Fruit fly (Drosophila melanogaster): ENCODE data around the gene Hsp23.

Gene Hsp23

DNA sequence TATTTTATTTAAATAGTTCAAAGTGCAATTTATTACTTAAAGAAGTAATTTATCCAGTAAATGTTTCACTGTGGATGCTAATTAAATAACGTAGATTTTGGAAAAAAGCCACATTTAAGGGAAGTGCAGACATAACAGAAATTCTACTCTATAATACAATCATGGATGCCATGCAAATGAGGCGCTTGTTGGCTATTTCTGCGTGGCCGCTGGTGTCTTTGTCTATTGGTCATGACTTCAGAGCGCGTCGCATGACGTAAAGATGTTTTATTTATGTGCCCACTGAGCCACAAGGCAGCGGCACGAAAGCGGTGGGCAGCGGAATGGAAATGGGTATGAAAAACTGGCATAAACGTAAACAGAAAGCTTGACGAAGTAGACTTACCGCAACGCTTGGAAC lies 44.2 kb downstream of the Hsp23 start (continued):
- TF ChIP-seq grau (tag; optimal IDR thresholded peaks at IDR 0.05) (peak; percentile 35), CG4730 (GFP tag; IDR thresholded peaks at IDR 0.05) (no peak), lab (GFP tag; optimal IDR thresholded peaks at IDR 0.05) (peak; percentile 40), CG18599 (GFP tag; optimal IDR thresholded peaks at IDR 0.05) (peak; percentile 23), Mes4 (GFP tag; optimal IDR thresholded peaks at IDR 0.05) (no peak), CG7839 (tag; optimal IDR thresholded peaks at IDR 0.05) (peak; percentile 31), CG4360 (GFP tag; IDR thresholded peaks at IDR 0.05) (no peak), CG1024 (GFP tag; IDR thresholded peaks at IDR 0.05) (no peak), CG9727 (GFP tag; optimal IDR thresholded peaks at IDR 0.05) (no peak), zfh2 (GFP tag; optimal IDR thresholded peaks at IDR 0.05) (no peak), chm (GFP tag; IDR thresholded peaks at IDR 0.05) (peak; percentile 21; the same call in 1 of the 2 replicates), CG9437 (GFP tag; optimal IDR thresholded peaks at IDR 0.05) (peak; percentile 81), CG3163 (GFP tag; optimal IDR thresholded peaks at IDR 0.05) (no peak), Sox100B (GFP tag; optimal IDR thresholded peaks at IDR 0.05) (peak; percentile 42), CG13894 (tag; optimal IDR thresholded peaks at IDR 0.05) (no peak), chn (GFP tag; optimal IDR thresholded peaks at IDR 0.05) (no peak), slou (GFP tag; optimal IDR thresholded peaks at IDR 0.05) (no peak), Atf6 (GFP tag; IDR thresholded peaks at IDR 0.05) (no peak), Blimp-1 (GFP tag; optimal IDR thresholded peaks at IDR 0.05) (peak; percentile 9), Sry-β (GFP tag; optimal IDR thresholded peaks at IDR 0.05) (no peak), CG12391 (tag; optimal IDR thresholded peaks at IDR 0.05) (no peak), CG11696 (GFP tag; IDR thresholded peaks at IDR 0.05) (peak; percentile 82), Med (GFP tag) (peak; percentile 69), CG7372 (GFP tag; IDR thresholded peaks at IDR 0.05) (no peak), pnt (GFP tag; optimal IDR thresholded peaks at IDR 0.05) (no peak), inv (GFP tag; IDR thresholded peaks at IDR 0.05; ENCODE audit: partially characterized antibody) (no peak), Sox102F (GFP tag; optimal IDR thresholded peaks at IDR 0.05) (peak; percentile 32), vfl (GFP tag; optimal IDR thresholded peaks at IDR 0.05) (peak; percentile 12), nmo (GFP tag; optimal IDR thresholded peaks at IDR 0.05) (peak; percentile 16), chinmo (GFP tag; IDR thresholded peaks at IDR 0.05; ENCODE audit: partially characterized antibody) (no peak), Hr51 (GFP tag; optimal IDR thresholded peaks at IDR 0.05) (peak in 1 of 2 experiments; percentile 40), CG11504 (tag; optimal IDR thresholded peaks at IDR 0.05) (peak; percentile 48), Oli (tag; optimal IDR thresholded peaks at IDR 0.05) (peak; percentile 21), dmrt99B (tag; optimal IDR thresholded peaks at IDR 0.05) (peak; percentile 26), Side (GFP tag; optimal IDR thresholded peaks at IDR 0.05) (no peak), eve (GFP tag; optimal IDR thresholded peaks at IDR 0.05) (no peak), Pdp1 (GFP tag; optimal IDR thresholded peaks at IDR 0.05) (peak in 1 of 2 experiments; percentile 73), tin (GFP tag; optimal IDR thresholded peaks at IDR 0.05) (peak; percentile 25), CG8944 (GFP tag; optimal IDR thresholded peaks at IDR 0.05) (no peak), CG17359 (tag; optimal IDR thresholded peaks at IDR 0.05) (peak; percentile 35), Oaz (GFP tag; IDR thresholded peaks at IDR 0.05) (no peak), tup (GFP tag; optimal IDR thresholded peaks at IDR 0.05) (no peak), mam (GFP tag; optimal IDR thresholded peaks at IDR 0.05) (peak; percentile 13), ara (GFP tag; IDR thresholded peaks at IDR 0.05) (no peak), CG12659 (GFP tag; optimal IDR thresholded peaks at IDR 0.05) (no peak), CG5245 (GFP tag; optimal IDR thresholded peaks at IDR 0.05) (no peak), ATbp (GFP tag; optimal IDR thresholded peaks at IDR 0.05) (peak; percentile 29), CG30403 (GFP tag; optimal IDR thresholded peaks at IDR 0.05) (peak; percentile 29), Hmr (GFP tag; optimal IDR thresholded peaks at IDR 0.05) (peak; percentile 14), CG10267 (tag; optimal IDR thresholded peaks at IDR 0.05) (no peak)

All from whole organism, embryonic.